Fruit fly (Drosophila melanogaster): ENCODE data around the gene CG2004.

Gene CG2004

dm6 chrX:8757775-8758363 is 43.1 kb upstream of the CG2004 start:
- TF ChIP-seq foxo (GFP tag; optimal IDR thresholded peaks at IDR 0.05), result no peak
- no peak for TF ChIP-seq Rel (GFP tag; optimal IDR thresholded peaks at IDR 0.05)
- TF ChIP-seq Rel (tag; optimal IDR thresholded peaks at IDR 0.05), result no peak
- peak; percentile 17 for TF ChIP-seq Myc (optimal IDR thresholded peaks at IDR 0.05)
- peak; percentile 81 for TF ChIP-seq Dif (GFP tag; optimal IDR thresholded peaks at IDR 0.05; ENCODE audit: partially characterized antibody)
- TF ChIP-seq Dfd (GFP tag; optimal IDR thresholded peaks at IDR 0.05), result peak; percentile 50
- no peak for TF ChIP-seq jim (GFP tag; optimal IDR thresholded peaks at IDR 0.05)
- no peak for TF ChIP-seq Hr83 (GFP tag; optimal IDR thresholded peaks at IDR 0.05; ENCODE audit: poor library complexity, severe bottlenecking)
- TF ChIP-seq dl (GFP tag; optimal IDR thresholded peaks at IDR 0.05; ENCODE audit: insufficient read depth in 1 of 2, partially characterized antibody in 2 of 2), result peak; percentile 29 to 86
- no peak for TF ChIP-seq psq (GFP tag; optimal IDR thresholded peaks at IDR 0.05)

dm6 chrX:8755352-8755751 is 40.6 kb upstream of the CG2004 start:
- TF ChIP-seq Jra (GFP tag; optimal IDR thresholded peaks at IDR 0.05) (no peak), foxo (GFP tag; optimal IDR thresholded peaks at IDR 0.05) (peak in 1 of 2 experiments; percentile 64), Hnf4 (GFP tag; optimal IDR thresholded peaks at IDR 0.05) (peak; percentile 53), psq (GFP tag; optimal IDR thresholded peaks at IDR 0.05) (peak; percentile 22), GATAd (GFP tag; optimal IDR thresholded peaks at IDR 0.05) (no peak), rgr (GFP tag; optimal IDR thresholded peaks at IDR 0.05) (peak; percentile 42), ey (GFP tag; optimal IDR thresholded peaks at IDR 0.05) (peak; percentile 64), CrebA (GFP tag; optimal IDR thresholded peaks at IDR 0.05; ENCODE audit: borderline replicate concordance) (no peak), Hr78 (GFP tag; optimal IDR thresholded peaks at IDR 0.05) (no peak), brk (GFP tag; optimal IDR thresholded peaks at IDR 0.05) (no peak), dsf (GFP tag; optimal IDR thresholded peaks at IDR 0.05; ENCODE audit: borderline replicate concordance) (no peak), Abd-B (GFP tag; optimal IDR thresholded peaks at IDR 0.05) (no peak), Dif (GFP tag; optimal IDR thresholded peaks at IDR 0.05; ENCODE audit: partially characterized antibody) (no peak), usp (GFP tag; optimal IDR thresholded peaks at IDR 0.05) (no peak), CG9705 (GFP tag; optimal IDR thresholded peaks at IDR 0.05) (peak; percentile 39), Sp1 (GFP tag; optimal IDR thresholded peaks at IDR 0.05) (peak; percentile 40), Rel (GFP tag; optimal IDR thresholded peaks at IDR 0.05) (no peak), Rel (tag; optimal IDR thresholded peaks at IDR 0.05) (no peak), pan (optimal IDR thresholded peaks at IDR 0.05) (no peak), CG32264 (GFP tag; optimal IDR thresholded peaks at IDR 0.05) (no peak), sage (GFP tag; optimal IDR thresholded peaks at IDR 0.05) (no peak), woc (GFP tag; optimal IDR thresholded peaks at IDR 0.05) (peak; percentile 15), Myc (optimal IDR thresholded peaks at IDR 0.05) (no peak), Hr83 (GFP tag; optimal IDR thresholded peaks at IDR 0.05; ENCODE audit: poor library complexity, severe bottlenecking) (no peak), jim (GFP tag; optimal IDR thresholded peaks at IDR 0.05) (no peak), tai (GFP tag; optimal IDR thresholded peaks at IDR 0.05) (no peak), dl (GFP tag; optimal IDR thresholded peaks at IDR 0.05; ENCODE audit: insufficient read depth in 1 of 2, partially characterized antibody in 2 of 2) (no peak), HLH106 (tag; optimal IDR thresholded peaks at IDR 0.05) (peak; percentile 65), Dfd (GFP tag; optimal IDR thresholded peaks at IDR 0.05) (no peak), fru (GFP tag; optimal IDR thresholded peaks at IDR 0.05) (peak; percentile 60), dmrt93B (GFP tag; optimal IDR thresholded peaks at IDR 0.05) (peak; percentile 42), Vsx2 (GFP tag; optimal IDR thresholded peaks at IDR 0.05; ENCODE audit: partially characterized antibody) (no peak), N (GFP tag; optimal IDR thresholded peaks at IDR 0.05) (no peak), Mio (GFP tag; optimal IDR thresholded peaks at IDR 0.05) (no peak), h (GFP tag; optimal IDR thresholded peaks at IDR 0.05) (peak; percentile 62), br (GFP tag; optimal IDR thresholded peaks at IDR 0.05) (peak; percentile 28), sv (GFP tag; optimal IDR thresholded peaks at IDR 0.05) (no peak), lola (GFP tag; optimal IDR thresholded peaks at IDR 0.05) (no peak), OdsH (GFP tag; optimal IDR thresholded peaks at IDR 0.05) (peak; percentile 35)
